Fruit fly (Drosophila melanogaster): ENCODE measurements around the gene Trmt61.
A peak's percentile ranks its signal among the peaks of the same experiment; 100 is the strongest.

The Trmt61 gene

DNA sequence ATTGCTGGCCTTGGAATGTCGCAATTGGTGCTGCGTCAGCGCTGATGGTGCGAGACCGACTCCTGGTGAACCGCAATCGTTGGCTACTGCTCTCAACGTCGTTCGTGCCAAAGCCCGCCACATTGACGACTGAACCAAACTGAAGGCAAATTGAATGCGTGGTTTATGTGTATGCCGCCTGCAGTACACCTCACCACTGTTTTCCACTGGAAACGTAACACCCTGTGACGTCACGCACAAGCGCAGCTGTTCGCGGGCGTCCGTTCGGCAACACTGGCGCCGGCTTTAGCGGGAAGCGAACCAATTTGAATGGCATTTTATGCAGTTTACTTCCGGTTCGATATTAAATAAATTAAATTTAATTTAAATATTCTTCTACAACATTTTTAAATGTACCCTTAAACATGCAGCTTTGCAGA lies 4.1 kb upstream of the Trmt61 start, which contains the start of gene Cmpk (continued):
- TF ChIP-seq chm (GFP tag; IDR thresholded peaks at IDR 0.05) = peak; percentile 77
- 0 out of 4 replicates have a peak, but pooled peaks have one; percentile 6 for TF ChIP-seq Gug (GFP tag; IDR thresholded peaks at IDR 0.05)
- TF ChIP-seq Dbx (GFP tag; IDR thresholded peaks at IDR 0.05) = peak; percentile 61; the same call in 2 of the 3 replicates
- no peak for TF ChIP-seq Abd-B (GFP tag; optimal IDR thresholded peaks at IDR 0.05)
- TF ChIP-seq Mrtf (GFP tag; IDR thresholded peaks at IDR 0.05) = no peak
- no peak for TF ChIP-seq Atf-2 (GFP tag; optimal IDR thresholded peaks at IDR 0.05)
- peak; percentile 38 for TF ChIP-seq CG13424 (tag; optimal IDR thresholded peaks at IDR 0.05)
- TF ChIP-seq CG5245 (GFP tag; optimal IDR thresholded peaks at IDR 0.05) = peak; percentile 1
- TF ChIP-seq Hsf (GFP tag; optimal IDR thresholded peaks at IDR 0.05) = peak; percentile 54
- peak; percentile 43 for TF ChIP-seq ash1 (GFP tag; optimal IDR thresholded peaks at IDR 0.05)
- peak; percentile 67 for TF ChIP-seq Jarid2 (GFP tag; optimal IDR thresholded peaks at IDR 0.05)
- peak; percentile 64 for TF ChIP-seq CG17359 (tag; optimal IDR thresholded peaks at IDR 0.05)
- peak; percentile 36 for TF ChIP-seq CG15479 (GFP tag; optimal IDR thresholded peaks at IDR 0.05)
- peak; percentile 42; the same call in 2 of the 3 replicates for TF ChIP-seq zen2 (GFP tag; IDR thresholded peaks at IDR 0.05; ENCODE audit: partially characterized antibody)
- TF ChIP-seq lbe (GFP tag; optimal IDR thresholded peaks at IDR 0.05) = peak; percentile 87
- peak; percentile 47 for TF ChIP-seq CG1024 (GFP tag; IDR thresholded peaks at IDR 0.05)
- no peak for TF ChIP-seq tx (GFP tag; optimal IDR thresholded peaks at IDR 0.05)
- peak; percentile 44; the same call in 1 of the 2 replicates for TF ChIP-seq Scr (GFP tag; IDR thresholded peaks at IDR 0.05; ENCODE audit: partially characterized antibody)
- TF ChIP-seq Doc3 (GFP tag; IDR thresholded peaks at IDR 0.05; ENCODE audit: partially characterized antibody) = no peak
- peak; percentile 58 for TF ChIP-seq CoRest (tag; optimal IDR thresholded peaks at IDR 0.05)
- TF ChIP-seq D19B (GFP tag; optimal IDR thresholded peaks at IDR 0.05) = peak; percentile 21
- TF ChIP-seq CG2120 (GFP tag; optimal IDR thresholded peaks at IDR 0.05) = peak; percentile 55
- TF ChIP-seq zfh1 (GFP tag; IDR thresholded peaks at IDR 0.05) = peak; percentile 78
- no peak for TF ChIP-seq CG11093 (GFP tag; IDR thresholded peaks at IDR 0.05)
- TF ChIP-seq CG6813 (GFP tag; optimal IDR thresholded peaks at IDR 0.05) = peak; percentile 82
- peak; percentile 84 for TF ChIP-seq CG18599 (GFP tag; optimal IDR thresholded peaks at IDR 0.05)
- peak; percentile 74 for TF ChIP-seq CG2875 (GFP tag; optimal IDR thresholded peaks at IDR 0.05)
- TF ChIP-seq CG6175 (GFP tag; IDR thresholded peaks at IDR 0.05) = no peak
- peak; percentile 41 for TF ChIP-seq Oli (tag; optimal IDR thresholded peaks at IDR 0.05)
- TF ChIP-seq CG10267 (tag; optimal IDR thresholded peaks at IDR 0.05) = peak; percentile 94
- peak; percentile 29; the same call in 1 of the 2 replicates for TF ChIP-seq Rx (GFP tag; IDR thresholded peaks at IDR 0.05)
- no peak for TF ChIP-seq CG11504 (tag; optimal IDR thresholded peaks at IDR 0.05)
- peak; percentile 39 for TF ChIP-seq Mes4 (GFP tag; optimal IDR thresholded peaks at IDR 0.05)
- TF ChIP-seq lilli (GFP tag; optimal IDR thresholded peaks at IDR 0.05) = peak; percentile 48
- TF ChIP-seq en (GFP tag; optimal IDR thresholded peaks at IDR 0.05) = peak; percentile 9
- peak; percentile 42 for TF ChIP-seq her (GFP tag; optimal IDR thresholded peaks at IDR 0.05)
- TF ChIP-seq nom (GFP tag; optimal IDR thresholded peaks at IDR 0.05) = peak; percentile 80
- TF ChIP-seq CG10543 (GFP tag; optimal IDR thresholded peaks at IDR 0.05) = peak; percentile 83
- TF ChIP-seq Blimp-1 (GFP tag; optimal IDR thresholded peaks at IDR 0.05) = no peak
- TF ChIP-seq fu2 (GFP tag; optimal IDR thresholded peaks at IDR 0.05) = no peak
- peak; percentile 5 for TF ChIP-seq pb (GFP tag; optimal IDR thresholded peaks at IDR 0.05)
- peak; percentile 32 for TF ChIP-seq shn (GFP tag; optimal IDR thresholded peaks at IDR 0.05)
- TF ChIP-seq CG12391 (tag; optimal IDR thresholded peaks at IDR 0.05) = peak; percentile 70
- TF ChIP-seq fru (optimal IDR thresholded peaks at IDR 0.05) = no peak
- peak; percentile 67 for TF ChIP-seq CG1233 (GFP tag; optimal IDR thresholded peaks at IDR 0.05)
- TF ChIP-seq jigr1 (GFP tag; IDR thresholded peaks at IDR 0.05) = no peak
- peak; percentile 23 for TF ChIP-seq CG11398 (GFP tag; optimal IDR thresholded peaks at IDR 0.05)
- TF ChIP-seq CG15601 (tag; optimal IDR thresholded peaks at IDR 0.05) = peak; percentile 97
- no peak for TF ChIP-seq CG11696 (GFP tag; IDR thresholded peaks at IDR 0.05)
- TF ChIP-seq bcd (GFP tag; optimal IDR thresholded peaks at IDR 0.05) = peak; percentile 83
